Worm (Caenorhabditis elegans) whole organism, L4 larva: Measurements from ENCODE around the gene T16G1.18.

Experiments
- R02D3.7 ChIP-seq: fragments of 150-350 bp; sonication (generic microtip); optimal IDR thresholded peaks from 3 replicates; lab custom pipeline; 2014; ENCODE audit warnings: missing biosample characterization, missing genetic modification characterization
- attf-4 ChIP-seq: sonication (generic microtip); optimal IDR thresholded peaks from 3 replicates; lab custom pipeline; 2017; ENCODE audit warnings: missing biosample characterization, missing genetic modification characterization
- ceh-44 ChIP-seq: fragments of 200-800 bp; sonication (Bioruptor generic); IDR thresholded peaks from 2 replicates; pipeline ENCODE4 v1.3.6; 2022; ENCODE audit warnings: missing genetic modification reagents, missing genetic modification characterization, missing compliant biosample characterization
- daf-12 ChIP-seq: fragments of 150-350 bp; optimal IDR thresholded peaks from 2 replicates; lab custom pipeline; 2014; ENCODE audit warnings: missing biosample characterization, missing genetic modification reagents, missing genetic modification characterization
- dmd-8 ChIP-seq: fragments of 200-800 bp; sonication (Bioruptor generic); IDR thresholded peaks from 2 replicates; pipeline ENCODE4 v1.3.6; 2022; ENCODE audit warnings: missing genetic modification characterization, missing compliant biosample characterization
- dmd-9 ChIP-seq: fragments of 200-800 bp; sonication (Bioruptor generic); IDR thresholded peaks from 2 replicates; pipeline ENCODE4 v1.3.6; 2022; ENCODE audit warnings: missing genetic modification reagents, missing genetic modification characterization, missing compliant biosample characterization
- hlh-30 ChIP-seq: sonication (generic microtip); optimal IDR thresholded peaks from 2 replicates; lab custom pipeline; 2017; ENCODE audit warnings: antibody characterized with exemption, mild to moderate bottlenecking, missing genetic modification characterization, missing compliant biosample characterization; ENCODE audit not compliant: insufficient read depth
- nhr-76 ChIP-seq: fragments of 150-350 bp; optimal IDR thresholded peaks from 2 replicates; lab custom pipeline; 2014; ENCODE audit warnings: missing biosample characterization, missing genetic modification characterization
- rbr-2 ChIP-seq: sonication (generic microtip); optimal IDR thresholded peaks from 2 replicates; lab custom pipeline; 2016; ENCODE audit warnings: missing genotype, missing genetic modification characterization, missing compliant biosample characterization
- unc-62 ChIP-seq, 3 experiments: fragments of 150-350 bp in 1 of 3; sonication (generic microtip); optimal IDR thresholded peaks in 2 of 3; peaks in 1 of 3; 1 replicate in 1 of 3; 2 replicates in 2 of 3; lab custom pipeline; 2014 to 2017; ENCODE audit warnings: missing biosample characterization in 3 of 3, missing genetic modification characterization in 3 of 3, missing genetic modification reagents in 3 of 3, missing genotype in 1 of 3

- TF ChIP-seq unc-62 (GFP tag; optimal IDR thresholded peaks at IDR 0.05 in 1 of 2; lab: Kevin White, UChicago) (no peak), unc-62 (tag; optimal IDR thresholded peaks at IDR 0.05; lab: Kevin White, UChicago) (no peak), attf-4 (no peak), nhr-76 (tag; lab: Kevin White, UChicago) (no peak), R02D3.7 (no peak), dmd-9 (GFP tag; lab: Robert Waterston, UW) (no peak), rbr-2 (tag; lab: Kevin White, UChicago) (no peak), hlh-30 (tag; lab: Kevin White, UChicago) (no peak), daf-12 (tag; lab: Kevin White, UChicago) (no peak), dmd-8 (GFP tag; lab: Robert Waterston, UW) (no peak), ceh-44 (GFP tag; lab: Robert Waterston, UW) (no peak)
Measured at ce11 chrV:12999559-12999958, 48.5 kb downstream of the T16G1.18 start, which contains the start of gene far-4.
